Fruit fly (Drosophila melanogaster) whole organism, wandering third instar larva: Measurements from ENCODE around the gene CG18063.
A peak's percentile ranks its signal among the peaks of the same experiment; 100 is the strongest.

ENCODE experiments used
- CG9705 ChIP-seq: fragments of 200-800 bp; sonication (Bioruptor generic); optimal IDR thresholded peaks from 2 replicates; lab custom pipeline; 2018; ENCODE audit warnings: missing biosample characterization, mild to moderate bottlenecking, missing genetic modification characterization
- dl ChIP-seq, 2 experiments: fragments of 175-275, 200-275 bp in 1 of 2; fragments of 200-275 bp in 1 of 2; sonication (Bioruptor generic); optimal IDR thresholded peaks; lab custom pipeline; 2018; ENCODE audit warnings: mild to moderate bottlenecking in 2 of 2, missing biosample characterization in 2 of 2, missing genetic modification characterization in 2 of 2, moderate library complexity in 2 of 2; ENCODE audit not compliant: partially characterized antibody in 2 of 2, insufficient read depth in 1 of 2
- dsf ChIP-seq: sonication (Bioruptor generic); optimal IDR thresholded peaks from 2 replicates; lab custom pipeline; 2016; ENCODE audit warnings: missing biosample characterization, missing genetic modification characterization, borderline replicate concordance
- psq ChIP-seq: fragments of 200-800 bp; sonication (Bioruptor generic); optimal IDR thresholded peaks from 3 replicates; lab custom pipeline; 2017; ENCODE audit warnings: missing biosample characterization, mild to moderate bottlenecking, missing genetic modification characterization, moderate library complexity
- usp ChIP-seq: fragments of >200 bp; optimal IDR thresholded peaks from 2 replicates; lab custom pipeline; 2017; ENCODE audit warnings: missing biosample characterization, missing genetic modification characterization

DNA sequence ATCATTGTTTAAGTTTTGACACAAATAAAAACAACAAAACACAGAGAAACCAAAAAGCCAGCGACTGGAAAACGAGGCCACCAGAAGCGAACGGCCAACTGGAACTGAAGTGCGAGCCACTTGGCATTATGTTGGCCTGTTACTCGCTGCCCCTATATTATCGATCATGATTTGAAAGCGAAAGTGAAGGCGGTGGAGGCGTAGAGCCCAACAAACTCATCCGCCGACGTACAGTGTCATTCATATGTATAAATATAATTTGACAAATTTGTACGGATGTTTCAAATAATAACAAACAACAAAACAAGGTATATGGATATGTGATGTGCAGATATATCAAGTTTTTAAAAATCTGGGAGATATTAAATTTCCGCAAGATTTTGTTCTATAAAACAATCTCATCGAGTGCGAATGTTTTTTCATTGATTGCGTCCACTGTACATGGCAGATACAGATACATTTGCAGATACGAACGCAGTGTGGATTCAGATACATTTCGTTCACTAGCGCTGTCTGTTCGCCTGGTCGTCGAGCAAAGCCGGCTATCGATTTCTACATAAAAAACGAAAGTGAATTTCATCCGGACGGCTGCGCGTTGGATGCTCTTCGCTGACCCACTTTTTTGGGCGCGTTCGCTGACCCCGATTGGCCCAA, 46.6 kb upstream of the CG18063 start:
- TF ChIP-seq psq (GFP tag; lab: Kevin White, UChicago) (peak; percentile 90), dl (GFP tag; optimal IDR thresholded peaks at IDR 0.05; lab: Kevin White, UChicago; ENCODE audit: insufficient read depth in 1 of 2, partially characterized antibody in 2 of 2) (peak; percentile 20 to 36), usp (GFP tag; lab: Kevin White, UChicago) (no peak), CG9705 (GFP tag; lab: Kevin White, UChicago) (peak; percentile 85), dsf (peak; percentile 75)
